Fruit fly (Drosophila melanogaster) whole organism, prepupa: ENCODE data around the gene CG31111.

Experiments used
- CG10631 ChIP-seq: fragments of 200-800 bp; sonication (Bioruptor generic); optimal IDR thresholded peaks from 2 replicates; lab custom pipeline; 2016; ENCODE audit warnings: missing biosample characterization, missing genetic modification characterization
- CG10669 ChIP-seq: fragments of 200-800 bp; sonication (Bioruptor generic); optimal IDR thresholded peaks from 3 replicates; lab custom pipeline; 2018; ENCODE audit warnings: missing biosample characterization, mild to moderate bottlenecking, missing genetic modification characterization, moderate library complexity
- CG11762 ChIP-seq: fragments of 200-800 bp; sonication (Bioruptor generic); optimal IDR thresholded peaks from 3 replicates; lab custom pipeline; 2016; ENCODE audit warnings: missing biosample characterization, missing genetic modification characterization; ENCODE audit not compliant: insufficient read depth
- CG1621 ChIP-seq: fragments of 200-800 bp; sonication (Bioruptor generic); optimal IDR thresholded peaks from 3 replicates; lab custom pipeline; 2018; ENCODE audit warnings: missing biosample characterization, mild to moderate bottlenecking, missing genetic modification characterization
- CG32006 ChIP-seq: fragments of 200-800 bp; sonication (Bioruptor generic); optimal IDR thresholded peaks from 3 replicates; lab custom pipeline; 2017; ENCODE audit warnings: missing biosample characterization, mild to moderate bottlenecking, missing genetic modification characterization
- CG6276 ChIP-seq: fragments of 200-800 bp; sonication (Bioruptor generic); optimal IDR thresholded peaks from 2 replicates; lab custom pipeline; 2017; ENCODE audit warnings: missing biosample characterization, mild to moderate bottlenecking, missing genetic modification characterization
- CG6792 ChIP-seq: fragments of 200-800 bp; sonication (Bioruptor generic); optimal IDR thresholded peaks from 3 replicates; lab custom pipeline; 2016; ENCODE audit warnings: missing biosample characterization, missing genetic modification characterization
- CG6808 ChIP-seq: fragments of 200-800 bp; sonication (Bioruptor generic); optimal IDR thresholded peaks from 3 replicates; lab custom pipeline; 2017; ENCODE audit warnings: missing biosample characterization, missing genetic modification characterization, mild to moderate bottlenecking, moderate library complexity, missing genetic modification reagents
- CG8632 ChIP-seq: fragments of 200-800 bp; sonication (Bioruptor generic); optimal IDR thresholded peaks from 3 replicates; lab custom pipeline; 2016; ENCODE audit warnings: missing biosample characterization, missing genetic modification characterization
- CG9139 ChIP-seq: fragments of 200-800 bp; sonication (Bioruptor generic); optimal IDR thresholded peaks from 3 replicates; lab custom pipeline; 2017; ENCODE audit warnings: missing biosample characterization, mild to moderate bottlenecking, missing genetic modification characterization
- Eip75B ChIP-seq: fragments of 200-800 bp; sonication (Bioruptor generic); optimal IDR thresholded peaks from 3 replicates; lab custom pipeline; 2016; ENCODE audit warnings: missing biosample characterization, missing genetic modification characterization
- Ets21C ChIP-seq: fragments of 200-800 bp; sonication (Bioruptor generic); optimal IDR thresholded peaks from 3 replicates; lab custom pipeline; 2016; ENCODE audit warnings: missing biosample characterization, missing genetic modification characterization
- Hr38 ChIP-seq: sonication (Bioruptor generic); optimal IDR thresholded peaks from 2 replicates; lab custom pipeline; 2016; ENCODE audit warnings: missing biosample characterization, missing genetic modification characterization
- Hr4 ChIP-seq: fragments of 200-800 bp; sonication (Bioruptor generic); optimal IDR thresholded peaks from 3 replicates; lab custom pipeline; 2016; ENCODE audit warnings: missing biosample characterization, missing genetic modification characterization
- OdsH ChIP-seq: fragments of 200-800 bp; sonication (Bioruptor generic); optimal IDR thresholded peaks from 3 replicates; lab custom pipeline; 2016; ENCODE audit warnings: missing biosample characterization, missing genetic modification characterization
- Sox15 ChIP-seq: fragments of 200-800 bp; sonication (Bioruptor generic); optimal IDR thresholded peaks from 3 replicates; lab custom pipeline; 2016; ENCODE audit warnings: missing biosample characterization, missing genetic modification characterization
- cyc ChIP-seq: fragments of 200-800 bp; sonication (Bioruptor generic); optimal IDR thresholded peaks from 3 replicates; lab custom pipeline; 2016; ENCODE audit warnings: missing biosample characterization, missing genetic modification characterization
- fd59A ChIP-seq: fragments of 200-800 bp; sonication (Bioruptor generic); optimal IDR thresholded peaks from 2 replicates; lab custom pipeline; 2017; ENCODE audit warnings: missing biosample characterization, mild to moderate bottlenecking, missing genetic modification characterization, missing genetic modification reagents
- fkh ChIP-seq: fragments of 200-800 bp; sonication (Bioruptor generic); optimal IDR thresholded peaks from 3 replicates; lab custom pipeline; 2017; ENCODE audit warnings: missing biosample characterization, mild to moderate bottlenecking, missing genetic modification characterization, moderate library complexity
- pdm3 ChIP-seq: fragments of 200-800 bp; sonication (Bioruptor generic); optimal IDR thresholded peaks from 3 replicates; lab custom pipeline; 2016; ENCODE audit warnings: missing biosample characterization, missing genetic modification characterization
- salr ChIP-seq, 2 experiments: fragments of 200-800 bp; sonication (Bioruptor generic); optimal IDR thresholded peaks; 3 replicates each; lab custom pipeline; 2016 to 2018; ENCODE audit warnings: missing biosample characterization in 2 of 2, missing genetic modification characterization in 2 of 2, mild to moderate bottlenecking in 1 of 2
- spab ChIP-seq: fragments of 200-800 bp; sonication (Bioruptor generic); optimal IDR thresholded peaks from 2 replicates; lab custom pipeline; 2017; ENCODE audit warnings: missing biosample characterization, mild to moderate bottlenecking, missing genetic modification characterization, missing genetic modification reagents
- ss ChIP-seq, 2 experiments: fragments of 200-800 bp; sonication (Bioruptor generic); optimal IDR thresholded peaks; 2 replicates in 1 of 2; 3 replicates in 1 of 2; lab custom pipeline; 2017 to 2018; ENCODE audit warnings: mild to moderate bottlenecking in 2 of 2, missing biosample characterization in 2 of 2, missing genetic modification characterization in 2 of 2, moderate library complexity in 1 of 2
- topi ChIP-seq: fragments of 200-800 bp; sonication (Bioruptor generic); optimal IDR thresholded peaks from 3 replicates; lab custom pipeline; 2016; ENCODE audit warnings: missing biosample characterization, missing genetic modification characterization

CG31111 gene

dm6 chr3R:25009745-25010446 is 46.1 kb downstream of the CG31111 start (continued):
- TF ChIP-seq fd59A (GFP tag; lab: Kevin White, UChicago) (peak; percentile 85), CG6276 (peak; percentile 94), CG32006 (GFP tag; lab: Kevin White, UChicago) (peak; percentile 95), topi (GFP tag; lab: Kevin White, UChicago) (peak; percentile 69), CG6808 (peak; percentile 87), salr (GFP tag; optimal IDR thresholded peaks at IDR 0.05; lab: Kevin White, UChicago) (peak; percentile 82 to 88), Ets21C (peak; percentile 37), CG6792 (peak; percentile 79), Sox15 (peak; percentile 52)

dm6 chr3R:25005748-25006147 is 50.2 kb downstream of the CG31111 start:
- TF ChIP-seq ss (GFP tag; optimal IDR thresholded peaks at IDR 0.05; lab: Kevin White, UChicago) (no peak), Eip75B (no peak), Hr38 (GFP tag; lab: Kevin White, UChicago) (no peak), CG6808 (no peak), CG10631 (no peak), pdm3 (GFP tag; lab: Kevin White, UChicago) (no peak), fkh (GFP tag; lab: Kevin White, UChicago) (no peak), CG10669 (GFP tag; lab: Kevin White, UChicago) (no peak), cyc (GFP tag; lab: Kevin White, UChicago) (no peak), CG11762 (no peak), CG8632 (GFP tag; lab: Kevin White, UChicago) (no peak), spab (GFP tag; lab: Kevin White, UChicago) (no peak), Hr4 (no peak), CG1621 (tag; lab: Kevin White, UChicago) (no peak), CG9139 (GFP tag; lab: Kevin White, UChicago) (no peak), CG32006 (GFP tag; lab: Kevin White, UChicago) (no peak), OdsH (no peak)
